Fruit fly (Drosophila melanogaster) whole organism, embryonic: ENCODE data around the gene FucTA.

Experiments
- ATbp ChIP-seq: fragments of 200-800 bp; sonication (Bioruptor generic); optimal IDR thresholded peaks from 2 replicates; lab custom pipeline; 2017; ENCODE audit warnings: missing biosample characterization, mild to moderate bottlenecking, missing genetic modification characterization, missing genetic modification reagents
- B-H2 ChIP-seq: fragments of 200-800 bp; sonication (Bioruptor generic); optimal IDR thresholded peaks from 2 replicates; lab custom pipeline; 2018; ENCODE audit warnings: missing biosample characterization, mild to moderate bottlenecking, missing genetic modification characterization
- C15 ChIP-seq: fragments of 200-800 bp; sonication (Bioruptor generic); IDR thresholded peaks from 3 replicates; pipeline ENCODE4 v1.3.6; 2022; ENCODE audit warnings: missing biosample characterization, missing genetic modification characterization
- CG10431 ChIP-seq: fragments of 200-800 bp; sonication (Bioruptor generic); optimal IDR thresholded peaks from 3 replicates; lab custom pipeline; 2018; ENCODE audit warnings: missing biosample characterization, mild to moderate bottlenecking, missing genetic modification characterization
- CG11085 ChIP-seq: fragments of 200-800 bp; sonication (Bioruptor generic); IDR thresholded peaks from 2 replicates; pipeline ENCODE4 v1.3.6; 2022; ENCODE audit warnings: missing biosample characterization, missing genetic modification characterization
- CG12659 ChIP-seq: fragments of 200-800 bp; sonication (Bioruptor generic); optimal IDR thresholded peaks from 3 replicates; lab custom pipeline; 2017; ENCODE audit warnings: mild to moderate bottlenecking, missing biosample characterization, missing genetic modification reagents, missing genetic modification characterization
- CG12744 ChIP-seq: fragments of 200-800 bp; sonication (Bioruptor generic); optimal IDR thresholded peaks from 2 replicates; lab custom pipeline; 2016; ENCODE audit warnings: missing biosample characterization, missing genetic modification characterization
- CG13123 ChIP-seq: fragments of 200-800 bp; sonication (Bioruptor generic); optimal IDR thresholded peaks from 2 replicates; lab custom pipeline; 2016; ENCODE audit warnings: missing biosample characterization, missing genetic modification characterization
- CG13624 ChIP-seq: fragments of 200-800 bp; sonication (Bioruptor generic); optimal IDR thresholded peaks from 2 replicates; lab custom pipeline; 2016; ENCODE audit warnings: missing biosample characterization, missing genetic modification characterization
- CG14860 ChIP-seq: fragments of 200-800 bp; sonication (Bioruptor generic); IDR thresholded peaks from 3 replicates; pipeline ENCODE4 v1.3.6; 2022; ENCODE audit warnings: missing biosample characterization, missing genetic modification characterization; ENCODE audit not compliant: partially characterized antibody
- CG15479 ChIP-seq: fragments of 200-800 bp; sonication (Bioruptor generic); optimal IDR thresholded peaks from 3 replicates; lab custom pipeline; 2019; ENCODE audit warnings: missing biosample characterization, mild to moderate bottlenecking, missing genetic modification characterization, moderate library complexity
- CG17361 ChIP-seq: fragments of 200-800 bp; sonication (Bioruptor generic); IDR thresholded peaks from 3 replicates; pipeline ENCODE4 v1.3.6; 2022; ENCODE audit warnings: missing biosample characterization, missing genetic modification characterization
- CG17829 ChIP-seq: fragments of 200-800 bp; optimal IDR thresholded peaks from 2 replicates; lab custom pipeline; 2019; ENCODE audit warnings: missing biosample characterization, mild to moderate bottlenecking, missing genetic modification characterization, moderate library complexity
- CG30020 ChIP-seq: fragments of 200-800 bp; optimal IDR thresholded peaks from 2 replicates; lab custom pipeline; 2019; ENCODE audit warnings: missing biosample characterization, mild to moderate bottlenecking, missing genetic modification characterization, moderate library complexity
- CG33557 ChIP-seq: fragments of 200-800 bp; sonication (Bioruptor generic); optimal IDR thresholded peaks from 2 replicates; lab custom pipeline; 2019; ENCODE audit warnings: missing biosample characterization, mild to moderate bottlenecking, missing genetic modification characterization, moderate library complexity
- CG6254 ChIP-seq: fragments of 200-800 bp; sonication (Bioruptor generic); optimal IDR thresholded peaks from 3 replicates; lab custom pipeline; 2017; ENCODE audit warnings: mild to moderate bottlenecking, missing biosample characterization, missing genetic modification reagents, missing genetic modification characterization
- CG7987 ChIP-seq: fragments of 200-800 bp; sonication (Bioruptor generic); optimal IDR thresholded peaks from 2 replicates; lab custom pipeline; 2018; ENCODE audit warnings: missing biosample characterization, mild to moderate bottlenecking, missing genetic modification characterization, moderate library complexity
- CG8281 ChIP-seq: fragments of 200-800 bp; sonication (Bioruptor generic); optimal IDR thresholded peaks from 2 replicates; lab custom pipeline; 2018; ENCODE audit warnings: missing biosample characterization, mild to moderate bottlenecking, missing genetic modification characterization, moderate library complexity
- CG9215 ChIP-seq: fragments of 200-800 bp; sonication (Bioruptor generic); IDR thresholded peaks from 2 replicates; pipeline ENCODE4 v1.3.6; 2022; ENCODE audit warnings: missing biosample characterization, missing genetic modification characterization
- CTCF ChIP-seq: fragments of 200-800 bp; sonication (Bioruptor generic); optimal IDR thresholded peaks from 2 replicates; lab custom pipeline; 2017; ENCODE audit warnings: missing biosample characterization, mild to moderate bottlenecking, missing genetic modification characterization, moderate library complexity
- Dad ChIP-seq: fragments of 200-800 bp; sonication (Bioruptor generic); optimal IDR thresholded peaks from 3 replicates; lab custom pipeline; 2016; ENCODE audit warnings: missing biosample characterization, missing genetic modification characterization
- E2f2 ChIP-seq: fragments of 200-800 bp; sonication (Bioruptor generic); IDR thresholded peaks from 2 replicates; pipeline ENCODE4 v1.3.6; 2022; ENCODE audit warnings: missing biosample characterization, missing genetic modification characterization
- Hsf ChIP-seq: fragments of 200-800 bp; sonication (Bioruptor generic); optimal IDR thresholded peaks from 3 replicates; lab custom pipeline; 2016; ENCODE audit warnings: missing biosample characterization, missing genetic modification characterization
- Lhr ChIP-seq: fragments of 200-800 bp; sonication (Bioruptor generic); optimal IDR thresholded peaks from 3 replicates; lab custom pipeline; 2017; ENCODE audit warnings: mild to moderate bottlenecking, missing biosample characterization, missing genetic modification reagents, missing genetic modification characterization
- Lpt ChIP-seq: fragments of >200 bp; optimal IDR thresholded peaks from 2 replicates; lab custom pipeline; 2018; ENCODE audit warnings: missing biosample characterization, missing genetic modification characterization
- Neu2 ChIP-seq: fragments of 200-800 bp; sonication (Bioruptor generic); optimal IDR thresholded peaks from 3 replicates; lab custom pipeline; 2016; ENCODE audit warnings: missing biosample characterization, missing genetic modification characterization, borderline replicate concordance
- Taf1 ChIP-seq: fragments of 200-800 bp; sonication (Bioruptor generic); IDR thresholded peaks from 2 replicates; pipeline ENCODE4 v1.3.6; 2022; ENCODE audit warnings: missing biosample characterization, missing genetic modification characterization
- ap ChIP-seq: fragments of 200-800 bp; sonication (Bioruptor generic); IDR thresholded peaks from 2 replicates; pipeline ENCODE4 v1.3.6; 2022; ENCODE audit warnings: missing biosample characterization, missing genetic modification characterization
- ash1 ChIP-seq: fragments of 200-800 bp; sonication (Bioruptor generic); optimal IDR thresholded peaks from 2 replicates; lab custom pipeline; 2018; ENCODE audit warnings: missing biosample characterization, mild to moderate bottlenecking, missing genetic modification characterization
- ato ChIP-seq: fragments of 200-800 bp; sonication (Bioruptor generic); IDR thresholded peaks from 2 replicates; pipeline ENCODE4 v1.3.6; 2022; ENCODE audit warnings: missing biosample characterization, missing genetic modification characterization; ENCODE audit not compliant: partially characterized antibody
- bowl ChIP-seq: fragments of 200-800 bp; sonication (Bioruptor generic); IDR thresholded peaks from 2 replicates; pipeline ENCODE4 v1.3.6; 2022; ENCODE audit warnings: missing biosample characterization, missing genetic modification characterization
- crc ChIP-seq: fragments of 200-800 bp; sonication (Bioruptor generic); optimal IDR thresholded peaks from 2 replicates; lab custom pipeline; 2016; ENCODE audit warnings: missing biosample characterization, missing genetic modification characterization
- crol ChIP-seq: fragments of 200-800 bp; sonication (Bioruptor generic); IDR thresholded peaks from 2 replicates; pipeline ENCODE4 v1.3.6; 2022; ENCODE audit warnings: missing biosample characterization, missing genetic modification characterization
- fd3F ChIP-seq: fragments of 200-800 bp; sonication (Bioruptor generic); optimal IDR thresholded peaks from 2 replicates; lab custom pipeline; 2018; ENCODE audit warnings: missing biosample characterization, mild to moderate bottlenecking, missing genetic modification characterization, moderate library complexity
- gsb-n ChIP-seq: fragments of 200-800 bp; sonication (Bioruptor generic); optimal IDR thresholded peaks from 3 replicates; lab custom pipeline; 2018; ENCODE audit warnings: missing biosample characterization, mild to moderate bottlenecking, missing genetic modification characterization
- ind ChIP-seq: fragments of 200-800 bp; sonication (Bioruptor generic); optimal IDR thresholded peaks from 3 replicates; lab custom pipeline; 2016; ENCODE audit warnings: missing biosample characterization, missing genetic modification characterization
- lilli ChIP-seq: fragments of 200-800 bp; sonication (Bioruptor generic); optimal IDR thresholded peaks from 3 replicates; lab custom pipeline; 2016; ENCODE audit warnings: missing biosample characterization, missing genetic modification characterization
- lola ChIP-seq, 3 experiments: fragments of >200 bp in 2 of 3; fragments of 200-800 bp in 1 of 3; sonication (Bioruptor generic) in 1 of 3; optimal IDR thresholded peaks; 2 replicates each; lab custom pipeline; 2017 to 2019; ENCODE audit warnings: missing biosample characterization in 3 of 3, missing genetic modification characterization in 3 of 3, mild to moderate bottlenecking in 1 of 3, moderate library complexity in 1 of 3
- nau ChIP-seq: fragments of 200-800 bp; sonication (Bioruptor generic); optimal IDR thresholded peaks from 3 replicates; lab custom pipeline; 2017; ENCODE audit warnings: missing biosample characterization, mild to moderate bottlenecking, missing genetic modification characterization, missing genetic modification reagents
- nerfin-2 ChIP-seq: fragments of 200-800 bp; sonication (Bioruptor generic); IDR thresholded peaks from 2 replicates; pipeline ENCODE4 v1.3.6; 2022; ENCODE audit warnings: missing biosample characterization, missing genetic modification characterization; ENCODE audit not compliant: partially characterized antibody
- pfk ChIP-seq: fragments of 200-800 bp; sonication (Bioruptor generic); optimal IDR thresholded peaks from 2 replicates; lab custom pipeline; 2018; ENCODE audit warnings: missing biosample characterization, mild to moderate bottlenecking, missing genetic modification characterization, moderate library complexity
- pho ChIP-seq: fragments of 200-800 bp; sonication (Bioruptor generic); optimal IDR thresholded peaks from 2 replicates; lab custom pipeline; 2016; ENCODE audit warnings: missing biosample characterization, missing genetic modification characterization
- prd ChIP-seq, 3 experiments: fragments of >200 bp in 2 of 3; fragments of 200-800 bp in 1 of 3; sonication (Bioruptor generic) in 1 of 3; optimal IDR thresholded peaks in 2 of 3; IDR thresholded peaks in 1 of 3; 2 replicates in 2 of 3; 3 replicates in 1 of 3; pipeline versions ENCODE4 v1.3.6 to Lab custom; 2017 to 2022; ENCODE audit warnings: missing biosample characterization in 1 of 3, missing genetic modification characterization in 1 of 3
- schlank ChIP-seq: fragments of 200-800 bp; sonication (Bioruptor generic); optimal IDR thresholded peaks from 2 replicates; lab custom pipeline; 2018; ENCODE audit warnings: missing biosample characterization, mild to moderate bottlenecking, missing genetic modification characterization
- scrt ChIP-seq: fragments of 200-800 bp; sonication (Bioruptor generic); optimal IDR thresholded peaks from 2 replicates; lab custom pipeline; 2018; ENCODE audit warnings: missing biosample characterization, mild to moderate bottlenecking, missing genetic modification characterization, moderate library complexity
- sens ChIP-seq: fragments of 200-800 bp; sonication (Bioruptor generic); peaks from one replicate; lab custom pipeline; 2016; ENCODE audit warnings: missing biosample characterization, missing genetic modification characterization
- twi ChIP-seq: fragments of 200-800 bp; optimal IDR thresholded peaks from 2 replicates; lab custom pipeline; 2019; ENCODE audit warnings: missing biosample characterization, mild to moderate bottlenecking, missing genetic modification characterization, moderate library complexity
- unc-4 ChIP-seq: fragments of 200-800 bp; sonication (Bioruptor generic); IDR thresholded peaks from 2 replicates; pipeline ENCODE4 v1.3.6; 2022; ENCODE audit warnings: missing biosample characterization, missing genetic modification characterization; ENCODE audit not compliant: partially characterized antibody
- wek ChIP-seq: fragments of 200-800 bp; sonication (Bioruptor generic); optimal IDR thresholded peaks from 3 replicates; lab custom pipeline; 2018; ENCODE audit warnings: missing biosample characterization, mild to moderate bottlenecking, missing genetic modification characterization, moderate library complexity

Gene FucTA

dm6 chr3L:15103988-15104848 lies 42.7 kb upstream of the FucTA start (continued):
- TF ChIP-seq CG14860 (GFP tag; lab: Robert Waterston, UW) (no peak), nerfin-2 (no peak), ATbp (GFP tag; lab: Kevin White, UChicago) (no peak), CG13123 (no peak), C15 (GFP tag; lab: Robert Waterston, UW) (no peak), Lpt (GFP tag; lab: Kevin White, UChicago) (no peak), prd (optimal IDR thresholded peaks at IDR 0.05; lab: Kevin White, UChicago) (no peak), prd (GFP tag; IDR thresholded peaks at IDR 0.05; lab: Robert Waterston, UW) (no peak), B-H2 (no peak), gsb-n (tag; lab: Kevin White, UChicago) (no peak), Dad (no peak), CTCF (GFP tag; lab: Kevin White, UChicago) (no peak), twi (tag; lab: Kevin White, UChicago) (no peak), CG8281 (tag; lab: Kevin White, UChicago) (no peak), lilli (no peak), CG10431 (GFP tag; lab: Kevin White, UChicago) (peak; percentile 14), unc-4 (GFP tag; lab: Robert Waterston, UW) (no peak), ash1 (GFP tag; lab: Kevin White, UChicago) (no peak), ato (GFP tag; lab: Robert Waterston, UW) (no peak), CG6254 (no peak), Hsf (GFP tag; lab: Kevin White, UChicago) (no peak), crc (no peak), CG12744 (GFP tag; lab: Kevin White, UChicago) (no peak), ind (GFP tag; lab: Kevin White, UChicago) (no peak), ap (GFP tag; lab: Robert Waterston, UW) (no peak), pho (GFP tag; lab: Kevin White, UChicago) (no peak), E2f2 (no peak), fd3F (no peak), CG15479 (GFP tag; lab: Kevin White, UChicago) (no peak), CG9215 (no peak), scrt (GFP tag; lab: Kevin White, UChicago) (peak; percentile 30), CG30020 (tag; lab: Kevin White, UChicago) (no peak), lola (GFP tag; optimal IDR thresholded peaks at IDR 0.05; lab: Kevin White, UChicago) (no peak), Neu2 (GFP tag; lab: Kevin White, UChicago) (no peak), crol (GFP tag; lab: Robert Waterston, UW) (peak; percentile 99), Lhr (GFP tag; lab: Kevin White, UChicago) (no peak), CG11085 (GFP tag; lab: Robert Waterston, UW) (no peak), schlank (tag; lab: Kevin White, UChicago) (no peak), bowl (GFP tag; lab: Robert Waterston, UW) (no peak), nau (GFP tag; lab: Kevin White, UChicago) (no peak), CG7987 (GFP tag; lab: Kevin White, UChicago) (no peak), pfk (GFP tag; lab: Kevin White, UChicago) (no peak), wek (GFP tag; lab: Kevin White, UChicago) (no peak), Taf1 (GFP tag; lab: Robert Waterston, UW) (no peak), CG13624 (GFP tag; lab: Kevin White, UChicago) (no peak), CG17829 (tag; lab: Kevin White, UChicago) (no peak), sens (no peak), CG33557 (GFP tag; lab: Kevin White, UChicago) (no peak), CG12659 (GFP tag; lab: Kevin White, UChicago) (no peak), CG17361 (GFP tag; lab: Robert Waterston, UW) (no peak)
